Worm (Caenorhabditis elegans) whole organism, young adult: ENCODE measurements around the gene C18A11.1.

Experiments
- D2030.7 ChIP-seq: fragments of 200-800 bp; sonication (Bioruptor generic); IDR thresholded peaks from 2 replicates; pipeline ENCODE4 v1.3.6; 2022; ENCODE audit warnings: missing genetic modification reagents, missing genetic modification characterization, missing compliant biosample characterization
- F52B5.7 ChIP-seq: sonication (generic microtip); optimal IDR thresholded peaks from 2 replicates; lab custom pipeline; 2016; ENCODE audit warnings: mild to moderate bottlenecking, missing genetic modification characterization, missing compliant biosample characterization
- Y53G8AR.9 ChIP-seq: fragments of 200-800 bp; sonication (Bioruptor generic); conservative IDR thresholded peaks from 2 replicates; pipeline ENCODE4 v1.3.6; 2022; ENCODE audit warnings: missing genetic modification reagents, missing genetic modification characterization, missing compliant biosample characterization
- Y79H2A.3 ChIP-seq: fragments of 200-800 bp; sonication (Bioruptor generic); conservative IDR thresholded peaks from 2 replicates; pipeline ENCODE4 v1.3.6; 2022; ENCODE audit warnings: missing genetic modification reagents, missing genetic modification characterization, missing compliant biosample characterization
- akir-1 ChIP-seq: fragments of 200-800 bp; sonication (Bioruptor generic); optimal IDR thresholded peaks from 2 replicates; lab custom pipeline; 2018; ENCODE audit warnings: mild to moderate bottlenecking, missing genetic modification characterization, moderate library complexity, missing compliant biosample characterization
- aptf-2 ChIP-seq: fragments of 200-800 bp; sonication (Bioruptor generic); conservative IDR thresholded peaks from 2 replicates; pipeline ENCODE4 v1.3.6; 2022; ENCODE audit warnings: missing genetic modification reagents, missing genetic modification characterization, missing compliant biosample characterization
- athp-1 ChIP-seq: sonication (generic microtip); optimal IDR thresholded peaks from 2 replicates; lab custom pipeline; 2017; ENCODE audit warnings: mild to moderate bottlenecking, missing genetic modification characterization, missing compliant biosample characterization
- attf-3 ChIP-seq: fragments of 200-800 bp; sonication (Bioruptor generic); conservative IDR thresholded peaks from 2 replicates; pipeline ENCODE4 v1.3.6; 2022; ENCODE audit warnings: missing genetic modification reagents, missing genetic modification characterization, missing compliant biosample characterization
- ceh-27 ChIP-seq: fragments of 200-800 bp; sonication (Bioruptor generic); optimal IDR thresholded peaks from 2 replicates; lab custom pipeline; 2018; ENCODE audit warnings: mild to moderate bottlenecking, missing genetic modification characterization, moderate library complexity, missing compliant biosample characterization
- ceh-40 ChIP-seq: fragments of 200-800 bp; sonication (Bioruptor generic); IDR thresholded peaks from 2 replicates; pipeline ENCODE4 v1.3.6; 2022; ENCODE audit warnings: missing genetic modification characterization, missing compliant biosample characterization
- ceh-58 ChIP-seq: fragments of 200-800 bp; sonication (Bioruptor generic); IDR thresholded peaks from 2 replicates; pipeline ENCODE4 v1.3.6; 2022; ENCODE audit warnings: missing genetic modification characterization, missing compliant biosample characterization
- ceh-91 ChIP-seq: fragments of 200-800 bp; sonication (Bioruptor generic); IDR thresholded peaks from 2 replicates; pipeline ENCODE4 v1.3.6; 2022; ENCODE audit warnings: missing genetic modification reagents, missing genetic modification characterization, missing compliant biosample characterization
- die-1 ChIP-seq: sonication (generic microtip); optimal IDR thresholded peaks from 2 replicates; lab custom pipeline; 2016; ENCODE audit warnings: missing genotype, mild to moderate bottlenecking, missing genetic modification characterization, missing compliant biosample characterization
- egrh-3 ChIP-seq: fragments of 200-800 bp; sonication (Bioruptor generic); IDR thresholded peaks from 2 replicates; pipeline ENCODE4 v1.3.6; 2022; ENCODE audit warnings: missing genetic modification reagents, missing genetic modification characterization, missing compliant biosample characterization
- fkh-3 ChIP-seq: sonication (generic microtip); optimal IDR thresholded peaks from 2 replicates; lab custom pipeline; 2016; ENCODE audit warnings: mild to moderate bottlenecking, missing genetic modification characterization, missing compliant biosample characterization
- him-1 ChIP-seq: sonication (generic microtip); optimal IDR thresholded peaks from 2 replicates; lab custom pipeline; 2016; ENCODE audit warnings: missing genotype, missing genetic modification reagents, missing genetic modification characterization, missing compliant biosample characterization
- hlh-12 ChIP-seq: sonication (generic microtip); optimal IDR thresholded peaks from 2 replicates; lab custom pipeline; 2016; ENCODE audit warnings: missing genetic modification characterization, missing compliant biosample characterization
- hmg-1.2 ChIP-seq: fragments of 200-800 bp; sonication (Bioruptor generic); IDR thresholded peaks from 2 replicates; pipeline ENCODE4 v1.3.6; 2022; ENCODE audit warnings: missing genetic modification reagents, missing genetic modification characterization, missing compliant biosample characterization
- hrde-1 ChIP-seq: sonication (generic microtip); optimal IDR thresholded peaks from 2 replicates; lab custom pipeline; 2016; ENCODE audit warnings: missing genetic modification characterization, mild to moderate bottlenecking, missing compliant biosample characterization, moderate library complexity, missing genotype, missing genetic modification reagents, borderline replicate concordance
- hsf-1 ChIP-seq: fragments of 200-800 bp; sonication (Bioruptor generic); IDR thresholded peaks from 2 replicates; pipeline ENCODE4 v1.3.6; 2022; ENCODE audit warnings: missing genetic modification reagents, missing genetic modification characterization, missing compliant biosample characterization
- let-607 ChIP-seq, 2 experiments: fragments of 200-800 bp in 1 of 2; sonication (Bioruptor generic) in 1 of 2; sonication (generic microtip) in 1 of 2; optimal IDR thresholded peaks; 2 replicates each; lab custom pipeline; 2016 to 2018; ENCODE audit warnings: mild to moderate bottlenecking in 2 of 2, missing compliant biosample characterization in 2 of 2, missing genetic modification characterization in 2 of 2, moderate library complexity in 2 of 2, missing genotype in 1 of 2
- lin-35 ChIP-seq, 3 experiments: fragments of 150-350 bp in 2 of 3; sonication (generic microtip) in 1 of 3; optimal IDR thresholded peaks; 2 replicates each; lab custom pipeline; 2014 to 2018; ENCODE audit warnings: missing biosample characterization in 3 of 3, missing genetic modification characterization in 3 of 3, missing genetic modification reagents in 3 of 3
- lin-40 ChIP-seq: sonication (generic microtip); optimal IDR thresholded peaks from 2 replicates; lab custom pipeline; 2016; ENCODE audit warnings: missing genetic modification characterization, mild to moderate bottlenecking, missing compliant biosample characterization, missing genotype, missing genetic modification reagents
- lin-54 ChIP-seq: fragments of 200-800 bp; sonication (Bioruptor generic); optimal IDR thresholded peaks from 2 replicates; lab custom pipeline; 2018; ENCODE audit warnings: mild to moderate bottlenecking, missing genetic modification characterization, missing compliant biosample characterization
- lsy-27 ChIP-seq: sonication (generic microtip); optimal IDR thresholded peaks from 2 replicates; lab custom pipeline; 2017; ENCODE audit warnings: missing genetic modification characterization, mild to moderate bottlenecking, missing compliant biosample characterization, antibody characterized with exemption, missing genotype, borderline replicate concordance; ENCODE audit not compliant: insufficient read depth
- mcd-1 ChIP-seq: fragments of 200-800 bp; sonication (Bioruptor generic); IDR thresholded peaks from 2 replicates; pipeline ENCODE4 v1.3.6; 2022; ENCODE audit warnings: missing genetic modification reagents, missing genetic modification characterization, missing compliant biosample characterization
- nhr-80 ChIP-seq: sonication (generic microtip); optimal IDR thresholded peaks from 2 replicates; lab custom pipeline; 2016; ENCODE audit warnings: missing genetic modification characterization, missing compliant biosample characterization
- pbrm-1 ChIP-seq: fragments of 200-800 bp; sonication (Bioruptor generic); IDR thresholded peaks from 2 replicates; pipeline ENCODE4 v1.3.6; 2022; ENCODE audit warnings: missing genetic modification reagents, missing genetic modification characterization, missing compliant biosample characterization
- pha-4 ChIP-seq: fragments of 150-350 bp; sonication (generic microtip); optimal IDR thresholded peaks from 2 replicates; lab custom pipeline; 2014; ENCODE audit warnings: missing biosample characterization, missing genetic modification reagents, missing genetic modification characterization
- rec-8 ChIP-seq, 2 experiments: sonication (generic microtip); optimal IDR thresholded peaks; 2 replicates each; lab custom pipeline; 2016; ENCODE audit warnings: mild to moderate bottlenecking in 2 of 2, missing genetic modification characterization in 2 of 2, missing genetic modification reagents in 2 of 2, missing genotype in 2 of 2, missing biosample characterization in 1 of 2, missing compliant biosample characterization in 1 of 2, moderate library complexity in 1 of 2
- somi-1 ChIP-seq: fragments of 200-800 bp; sonication (Bioruptor generic); optimal IDR thresholded peaks from 2 replicates; lab custom pipeline; 2018; ENCODE audit warnings: mild to moderate bottlenecking, missing genetic modification characterization, missing compliant biosample characterization
- tbp1 ChIP-seq: fragments of 200-800 bp; sonication (Bioruptor generic); optimal IDR thresholded peaks from 2 replicates; lab custom pipeline; 2018; ENCODE audit warnings: mild to moderate bottlenecking, missing genetic modification characterization, missing compliant biosample characterization
- zim-3 ChIP-seq: sonication (generic microtip); optimal IDR thresholded peaks from 2 replicates; lab custom pipeline; 2017; ENCODE audit warnings: mild to moderate bottlenecking, missing genetic modification characterization, moderate library complexity, missing compliant biosample characterization
- ztf-18 ChIP-seq: sonication (generic microtip); optimal IDR thresholded peaks from 2 replicates; lab custom pipeline; 2016; ENCODE audit warnings: missing genotype, mild to moderate bottlenecking, missing genetic modification characterization, missing compliant biosample characterization
- ztf-6 ChIP-seq: fragments of 200-800 bp; sonication (Bioruptor generic); IDR thresholded peaks from 2 replicates; pipeline ENCODE4 v1.3.6; 2022; ENCODE audit warnings: missing genetic modification reagents, missing genetic modification characterization, missing compliant biosample characterization

Gene C18A11.1

ce11 chrX:8103899-8104298, 34.8 kb downstream of the C18A11.1 start, which contains the start of gene K07E3.2 (continued):
- TF ChIP-seq aptf-2 (GFP tag; lab: Robert Waterston, UW) (no peak), mcd-1 (no peak), Y79H2A.3 (GFP tag; lab: Robert Waterston, UW) (no peak)

- TF ChIP-seq F52B5.7 (tag; lab: Kevin White, UChicago) (no peak), egrh-3 (no peak), pbrm-1 (GFP tag; lab: Robert Waterston, UW) (no peak), lin-54 (GFP tag; lab: Kevin White, UChicago) (no peak)
Measured at ce11 chrX:8107921-8108320, 38.8 kb downstream of the C18A11.1 start, which contains the start of gene K07E3.9. Gene K07E3.9, plus strand, starts transcription at chrX:8108221.

ce11 chrX:8109531-8109930, 40.4 kb downstream of the C18A11.1 start:
- peak; percentile 71 for TF ChIP-seq hsf-1
- peak; percentile 10 for TF ChIP-seq tbp1 (GFP tag; lab: Kevin White, UChicago)
- TF ChIP-seq hmg-1.2 (GFP tag; lab: Robert Waterston, UW): 0 out of 2 replicates have a peak, but pooled peaks have one; percentile 4
- TF ChIP-seq lin-40 (tag; lab: Kevin White, UChicago): peak; percentile 44
- TF ChIP-seq zim-3 (tag; lab: Kevin White, UChicago): no peak
- peak; percentile 10 for TF ChIP-seq ceh-27 (GFP tag; lab: Kevin White, UChicago)
- TF ChIP-seq ceh-40 (GFP tag; lab: Robert Waterston, UW): no peak
- peak in 1 of 2 experiments; percentile 28 for TF ChIP-seq let-607 (tag; optimal IDR thresholded peaks at IDR 0.05; lab: Kevin White, UChicago)
- TF ChIP-seq pha-4 (tag; lab: Kevin White, UChicago): peak; percentile 21
- peak; percentile 35 for TF ChIP-seq nhr-80 (tag; lab: Kevin White, UChicago)

- TF ChIP-seq attf-3 (GFP tag; lab: Robert Waterston, UW): no peak
- TF ChIP-seq ztf-6: no peak
- peak; percentile 9 for TF ChIP-seq akir-1 (GFP tag; lab: Kevin White, UChicago)
- TF ChIP-seq die-1 (tag; lab: Kevin White, UChicago): no peak
- no peak for TF ChIP-seq hlh-12 (tag; lab: Kevin White, UChicago)
Measured at ce11 chrX:8110193-8110592, 41.1 kb downstream of the C18A11.1 start, which contains the start of gene K07E3.1. Gene K07E3.1, plus strand, starts transcription at chrX:8110439.

ce11 chrX:8116157-8116556, 47.0 kb downstream of the C18A11.1 start, which contains the start of gene hlh-8:
Gene hlh-8, plus strand, starts transcription at chrX:8116457.
- TF ChIP-seq D2030.7: no peak
- no peak for TF ChIP-seq Y53G8AR.9
- TF ChIP-seq attf-3 (GFP tag; lab: Robert Waterston, UW): no peak
- no peak for TF ChIP-seq ceh-91
- no peak for TF ChIP-seq hmg-1.2 (GFP tag; lab: Robert Waterston, UW)
- TF ChIP-seq fkh-3 (tag; lab: Kevin White, UChicago): no peak
- no peak for TF ChIP-seq athp-1 (tag; lab: Kevin White, UChicago)
- TF ChIP-seq rec-8 (tag; optimal IDR thresholded peaks at IDR 0.05; lab: Kevin White, UChicago): no peak
- TF ChIP-seq lsy-27: no peak
- no peak for TF ChIP-seq egrh-3
- no peak for TF ChIP-seq somi-1 (GFP tag; lab: Kevin White, UChicago)
- no peak for TF ChIP-seq lin-54 (GFP tag; lab: Kevin White, UChicago)
- no peak for TF ChIP-seq ceh-58
- TF ChIP-seq him-1 (tag; lab: Kevin White, UChicago): no peak
- TF ChIP-seq lin-35 (GFP tag; optimal IDR thresholded peaks at IDR 0.05; lab: Kevin White, UChicago): no peak
- TF ChIP-seq ztf-18 (tag; lab: Kevin White, UChicago): no peak
- no peak for TF ChIP-seq hrde-1 (tag; lab: Kevin White, UChicago)
